Worm (Caenorhabditis elegans): ENCODE data around the gene rap-2.
"Not testable (repeated sequence)": the region's sequence is repeated elsewhere in the genome, so short reads cannot be mapped to it uniquely, and the experiment has no call there.

- TF ChIP-seq unc-130 (tag; optimal IDR thresholded peaks at IDR 0.05); lsy-2 (tag; optimal IDR thresholded peaks at IDR 0.05); ama-1 (optimal IDR thresholded peaks at IDR 0.05); ceh-82 (tag; optimal IDR thresholded peaks at IDR 0.05); lin-13 (GFP tag; optimal IDR thresholded peaks at IDR 0.05); nhr-28 (tag; optimal IDR thresholded peaks at IDR 0.05); snu-23 (GFP tag; optimal IDR thresholded peaks at IDR 0.05); fos-1 (tag; optimal IDR thresholded peaks at IDR 0.05); nhr-77 (tag; optimal IDR thresholded peaks at IDR 0.05); alr-1 (tag; optimal IDR thresholded peaks at IDR 0.05; ENCODE audit: borderline replicate concordance): not testable (repeated sequence)
Measured at ce11 chrV:15036769-15037168, 27.1 kb downstream of the rap-2 start, which contains the start of gene melo-3.
